Worm (Caenorhabditis elegans): ENCODE measurements around the gene srd-59.

DNA sequence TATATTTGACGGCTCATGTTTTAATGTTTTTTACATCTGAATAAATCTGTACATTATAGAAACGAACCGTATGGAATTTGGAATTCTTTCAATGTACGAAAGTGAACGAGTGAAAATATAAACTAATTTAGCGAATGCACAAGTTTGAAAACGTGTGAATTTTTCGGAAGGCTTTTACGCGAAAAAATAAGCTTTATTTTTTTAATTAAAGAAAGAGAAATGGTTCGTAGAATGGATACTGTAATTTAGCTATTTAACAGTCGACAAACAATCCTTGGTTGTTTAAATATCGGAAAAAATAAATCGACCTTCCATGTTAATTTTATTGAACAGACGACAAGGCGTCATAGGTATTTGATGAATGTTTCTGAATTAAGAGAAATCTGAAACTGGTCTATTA lies 9.9 kb upstream of the srd-59 start, which contains the start of gene acdh-12:
- no peak for TF ChIP-seq ham-2 (GFP tag; optimal IDR thresholded peaks at IDR 0.05)
- TF ChIP-seq nhr-237 (tag; optimal IDR thresholded peaks at IDR 0.05): no peak
- no peak for TF ChIP-seq nhr-2 (tag; optimal IDR thresholded peaks at IDR 0.05)
- no peak for TF ChIP-seq sptf-1 (tag; optimal IDR thresholded peaks at IDR 0.05)
- no peak for TF ChIP-seq pha-4 (tag; optimal IDR thresholded peaks at IDR 0.05)
- TF ChIP-seq ceh-39 (tag; optimal IDR thresholded peaks at IDR 0.05): no peak
- TF ChIP-seq lin-13 (tag; optimal IDR thresholded peaks at IDR 0.05): no peak

All from whole organism, mixed stage, embryonic.